Worm (Caenorhabditis elegans) whole organism, L4 larva: ENCODE results near the gene moa-2.

ENCODE experiments used
- ceh-28 ChIP-seq: fragments of 150-350 bp; optimal IDR thresholded peaks from 2 replicates; lab custom pipeline; 2014; ENCODE audit warnings: missing biosample characterization, missing genetic modification reagents, missing genetic modification characterization
- lin-13 ChIP-seq: fragments of 150-350 bp; optimal IDR thresholded peaks from 2 replicates; lab custom pipeline; 2014; ENCODE audit warnings: missing biosample characterization, missing genetic modification reagents, missing genetic modification characterization
- nhr-102 ChIP-seq: sonication (generic microtip); optimal IDR thresholded peaks from 2 replicates; lab custom pipeline; 2016; ENCODE audit warnings: mild to moderate bottlenecking, missing genetic modification characterization, moderate library complexity, missing compliant biosample characterization
- nhr-111 ChIP-seq: fragments of 200-800 bp; sonication (Bioruptor generic); optimal IDR thresholded peaks from 2 replicates; lab custom pipeline; 2018; ENCODE audit warnings: mild to moderate bottlenecking, missing genetic modification characterization, missing compliant biosample characterization

DNA sequence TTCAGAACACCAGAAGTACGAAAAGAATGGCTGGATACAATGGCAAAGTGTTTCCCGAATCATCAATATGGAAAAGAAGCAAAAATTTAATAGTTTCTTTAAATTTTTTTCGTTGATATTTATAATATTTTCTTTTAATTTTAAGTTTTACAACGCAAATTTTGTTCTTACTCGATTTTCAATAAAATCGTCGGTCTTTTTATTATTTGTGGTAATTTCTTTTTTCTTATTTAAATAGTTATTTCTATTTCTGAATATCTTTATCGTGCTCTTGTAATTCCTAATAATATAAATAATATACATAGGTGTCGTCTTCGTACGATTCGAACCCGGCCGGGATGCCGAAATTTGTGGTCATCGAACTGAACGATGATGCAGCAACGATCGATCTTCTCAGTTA, 27.1 kb downstream of the moa-2 start, which contains the start of gene lir-1:
- no peak for TF ChIP-seq ceh-28
- TF ChIP-seq lin-13 (GFP tag; lab: Kevin White, UChicago): no peak
- TF ChIP-seq nhr-102 (tag; lab: Kevin White, UChicago): no peak
- no peak for TF ChIP-seq nhr-111 (GFP tag; lab: Kevin White, UChicago)
